Fruit fly (Drosophila melanogaster) whole organism, embryonic: Measurements from ENCODE around the gene lark.

ENCODE experiments used
- Ada2b ChIP-seq: fragments of 200-800 bp; sonication (Bioruptor generic); IDR thresholded peaks from 2 replicates; pipeline ENCODE4 v1.3.6; 2022; ENCODE audit warnings: missing biosample characterization, missing genetic modification characterization
- Adf1 ChIP-seq: fragments of 200-800 bp; sonication (Bioruptor generic); IDR thresholded peaks from 2 replicates; pipeline ENCODE4 v1.3.6; 2022; ENCODE audit warnings: missing biosample characterization, missing genetic modification characterization
- Bgb ChIP-seq: fragments of 200-800 bp; sonication (Bioruptor generic); IDR thresholded peaks from 2 replicates; pipeline ENCODE4 v1.3.6; 2022; ENCODE audit warnings: missing biosample characterization, missing genetic modification characterization; ENCODE audit not compliant: partially characterized antibody
- CG1024 ChIP-seq: fragments of 200-800 bp; sonication (Bioruptor generic); IDR thresholded peaks from 2 replicates; pipeline ENCODE4 v1.3.6; 2022; ENCODE audit warnings: missing biosample characterization, missing genetic modification characterization
- CG10321 ChIP-seq: fragments of 200-800 bp; sonication (Bioruptor generic); IDR thresholded peaks from 2 replicates; pipeline ENCODE4 v1.3.6; 2022; ENCODE audit warnings: missing biosample characterization, missing genetic modification characterization
- CG10543 ChIP-seq: fragments of 200-800 bp; sonication (Bioruptor generic); optimal IDR thresholded peaks from 3 replicates; lab custom pipeline; 2017; ENCODE audit warnings: missing biosample characterization, mild to moderate bottlenecking, missing genetic modification characterization, moderate library complexity
- CG11398 ChIP-seq: fragments of 200-800 bp; sonication (Bioruptor generic); optimal IDR thresholded peaks from 2 replicates; lab custom pipeline; 2016; ENCODE audit warnings: missing biosample characterization, missing genetic modification characterization
- CG12104 ChIP-seq: fragments of 200-800 bp; sonication (Bioruptor generic); optimal IDR thresholded peaks from 3 replicates; lab custom pipeline; 2016; ENCODE audit warnings: missing biosample characterization, missing genetic modification characterization
- CG14965 ChIP-seq: fragments of 200-800 bp; sonication (Bioruptor generic); optimal IDR thresholded peaks from 2 replicates; lab custom pipeline; 2016; ENCODE audit warnings: missing biosample characterization, missing genetic modification characterization, borderline replicate concordance
- CG15011 ChIP-seq: fragments of 200-800 bp; sonication (Bioruptor generic); optimal IDR thresholded peaks from 3 replicates; lab custom pipeline; 2018; ENCODE audit warnings: missing biosample characterization, mild to moderate bottlenecking, missing genetic modification characterization
- CG15073 ChIP-seq: fragments of 200-800 bp; sonication (Bioruptor generic); optimal IDR thresholded peaks from 2 replicates; lab custom pipeline; 2016; ENCODE audit warnings: missing biosample characterization, missing genetic modification characterization
- CG16779 ChIP-seq: fragments of 200-800 bp; sonication (Bioruptor generic); IDR thresholded peaks from 2 replicates; pipeline ENCODE4 v1.3.6; 2022; ENCODE audit warnings: missing biosample characterization, missing genetic modification characterization
- CG17802 ChIP-seq: fragments of 200-800 bp; sonication (Bioruptor generic); optimal IDR thresholded peaks from 2 replicates; lab custom pipeline; 2018; ENCODE audit warnings: missing biosample characterization, mild to moderate bottlenecking, missing genetic modification characterization, moderate library complexity
- CG18764 ChIP-seq: fragments of 200-800 bp; sonication (Bioruptor generic); optimal IDR thresholded peaks from 3 replicates; lab custom pipeline; 2016; ENCODE audit warnings: missing biosample characterization, missing genetic modification characterization
- CG3281 ChIP-seq: fragments of 200-800 bp; sonication (Bioruptor generic); optimal IDR thresholded peaks from 3 replicates; lab custom pipeline; 2017; ENCODE audit warnings: missing biosample characterization, mild to moderate bottlenecking, missing genetic modification characterization
- CG33213 ChIP-seq: fragments of 200-800 bp; sonication (Bioruptor generic); optimal IDR thresholded peaks from 3 replicates; lab custom pipeline; 2016; ENCODE audit warnings: missing biosample characterization, missing genetic modification characterization
- CG33557 ChIP-seq: fragments of 200-800 bp; sonication (Bioruptor generic); optimal IDR thresholded peaks from 2 replicates; lab custom pipeline; 2019; ENCODE audit warnings: missing biosample characterization, mild to moderate bottlenecking, missing genetic modification characterization, moderate library complexity
- CG3407 ChIP-seq: fragments of 200-800 bp; sonication (Bioruptor generic); optimal IDR thresholded peaks from 2 replicates; lab custom pipeline; 2018; ENCODE audit warnings: missing biosample characterization, mild to moderate bottlenecking, missing genetic modification characterization
- CG4282 ChIP-seq: fragments of 200-800 bp; sonication (Bioruptor generic); optimal IDR thresholded peaks from 2 replicates; lab custom pipeline; 2016; ENCODE audit warnings: missing biosample characterization, missing genetic modification characterization
- CG4328 ChIP-seq: fragments of 200-800 bp; sonication (Bioruptor generic); optimal IDR thresholded peaks from 3 replicates; lab custom pipeline; 2017; ENCODE audit warnings: missing biosample characterization, missing genetic modification reagents, missing genetic modification characterization
- CG4820 ChIP-seq: fragments of 200-800 bp; sonication (Bioruptor generic); optimal IDR thresholded peaks from 3 replicates; lab custom pipeline; 2016; ENCODE audit warnings: missing biosample characterization, missing genetic modification characterization
- CG6272 ChIP-seq: fragments of 200-800 bp; sonication (Bioruptor generic); IDR thresholded peaks from 2 replicates; pipeline ENCODE4 v1.3.6; 2022; ENCODE audit warnings: missing biosample characterization, missing genetic modification characterization
- CG8290 ChIP-seq, 3 experiments: fragments of 200-800 bp; sonication (Bioruptor generic); optimal IDR thresholded peaks; 2 replicates each; lab custom pipeline; 2016 to 2019; ENCODE audit warnings: missing biosample characterization in 3 of 3, missing genetic modification characterization in 3 of 3, mild to moderate bottlenecking in 2 of 3, moderate library complexity in 1 of 3
- D19B ChIP-seq: fragments of 200-800 bp; sonication (Bioruptor generic); optimal IDR thresholded peaks from 2 replicates; lab custom pipeline; 2017; ENCODE audit warnings: missing biosample characterization, mild to moderate bottlenecking, missing genetic modification characterization
- Dfd ChIP-seq, 2 experiments: fragments of >200 bp; optimal IDR thresholded peaks; 2 replicates each; lab custom pipeline; 2017; ENCODE audit warnings: missing biosample characterization in 2 of 2, missing genetic modification characterization in 2 of 2
- Drgx ChIP-seq: fragments of 200-800 bp; sonication (Bioruptor generic); IDR thresholded peaks from 2 replicates; pipeline ENCODE4 v1.3.6; 2022; ENCODE audit warnings: missing biosample characterization, missing genetic modification characterization
- Ets97D ChIP-seq: fragments of 200-800 bp; sonication (Bioruptor generic); optimal IDR thresholded peaks from 3 replicates; lab custom pipeline; 2016; ENCODE audit warnings: missing biosample characterization, missing genetic modification characterization
- Kr ChIP-seq: fragments of 200-800 bp; sonication (Bioruptor generic); optimal IDR thresholded peaks from 2 replicates; lab custom pipeline; 2017; ENCODE audit warnings: missing biosample characterization, mild to moderate bottlenecking, missing genetic modification characterization
- MTF-1 ChIP-seq: fragments of 200-800 bp; sonication (Bioruptor generic); optimal IDR thresholded peaks from 2 replicates; lab custom pipeline; 2018; ENCODE audit warnings: missing biosample characterization, mild to moderate bottlenecking, missing genetic modification characterization, borderline replicate concordance
- NC2β ChIP-seq: fragments of 200-800 bp; sonication (Bioruptor generic); optimal IDR thresholded peaks from 2 replicates; lab custom pipeline; 2016; ENCODE audit warnings: missing biosample characterization, missing genetic modification characterization
- Oli ChIP-seq: fragments of 200-800 bp; sonication (Bioruptor generic); optimal IDR thresholded peaks from 2 replicates; lab custom pipeline; 2018; ENCODE audit warnings: missing biosample characterization, mild to moderate bottlenecking, missing genetic modification characterization, moderate library complexity
- PHDP ChIP-seq: fragments of 200-800 bp; sonication (Bioruptor generic); optimal IDR thresholded peaks from 3 replicates; lab custom pipeline; 2018; ENCODE audit warnings: missing biosample characterization, mild to moderate bottlenecking, missing genetic modification characterization, moderate library complexity
- Tbp ChIP-seq: fragments of >200 bp; optimal IDR thresholded peaks from 2 replicates; lab custom pipeline; 2018; ENCODE audit warnings: missing biosample characterization, missing genetic modification characterization
- bigmax ChIP-seq: fragments of 200-800 bp; sonication (Bioruptor generic); optimal IDR thresholded peaks from 2 replicates; lab custom pipeline; 2018; ENCODE audit warnings: missing biosample characterization, mild to moderate bottlenecking, missing genetic modification characterization
- caup ChIP-seq: fragments of 200-800 bp; sonication (Bioruptor generic); optimal IDR thresholded peaks from 3 replicates; lab custom pipeline; 2017; ENCODE audit warnings: missing biosample characterization, mild to moderate bottlenecking, missing genetic modification characterization, moderate library complexity; ENCODE audit not compliant: severe bottlenecking
- chif ChIP-seq, 2 experiments: fragments of 200-800 bp; sonication (Bioruptor generic); optimal IDR thresholded peaks; 3 replicates each; lab custom pipeline; 2016; ENCODE audit warnings: missing biosample characterization in 2 of 2, missing genetic modification characterization in 2 of 2
- grau ChIP-seq: fragments of 200-800 bp; optimal IDR thresholded peaks from 3 replicates; lab custom pipeline; 2019; ENCODE audit warnings: missing biosample characterization, mild to moderate bottlenecking, missing genetic modification characterization, moderate library complexity
- inv ChIP-seq: fragments of 200-800 bp; sonication (Bioruptor generic); IDR thresholded peaks from 2 replicates; pipeline ENCODE4 v1.3.6; 2022; ENCODE audit warnings: missing biosample characterization, missing genetic modification characterization; ENCODE audit not compliant: partially characterized antibody
- mam ChIP-seq: fragments of 200-800 bp; sonication (Bioruptor generic); optimal IDR thresholded peaks from 3 replicates; lab custom pipeline; 2016; ENCODE audit warnings: missing biosample characterization, missing genetic modification characterization
- odd ChIP-seq: fragments of 200-800 bp; sonication (Bioruptor generic); optimal IDR thresholded peaks from 2 replicates; lab custom pipeline; 2017; ENCODE audit warnings: missing biosample characterization, mild to moderate bottlenecking, missing genetic modification characterization
- pros ChIP-seq: fragments of 200-800 bp; sonication (Bioruptor generic); optimal IDR thresholded peaks from 3 replicates; lab custom pipeline; 2019; ENCODE audit warnings: missing biosample characterization, mild to moderate bottlenecking, missing genetic modification characterization, moderate library complexity
- pzg ChIP-seq: fragments of 200-800 bp; sonication (Bioruptor generic); optimal IDR thresholded peaks from 3 replicates; lab custom pipeline; 2018; ENCODE audit warnings: missing biosample characterization, mild to moderate bottlenecking, missing genetic modification characterization, moderate library complexity
- repo ChIP-seq: fragments of 200-800 bp; sonication (Bioruptor generic); optimal IDR thresholded peaks from 2 replicates; lab custom pipeline; 2016; ENCODE audit warnings: missing biosample characterization, missing genetic modification characterization
- schlank ChIP-seq: fragments of 200-800 bp; sonication (Bioruptor generic); optimal IDR thresholded peaks from 2 replicates; lab custom pipeline; 2018; ENCODE audit warnings: missing biosample characterization, mild to moderate bottlenecking, missing genetic modification characterization
- tio ChIP-seq: fragments of 200-800 bp; sonication (Bioruptor generic); optimal IDR thresholded peaks from 2 replicates; lab custom pipeline; 2017; ENCODE audit warnings: missing biosample characterization, missing genetic modification characterization, inconsistent platforms
- tup ChIP-seq: fragments of 200-800 bp; sonication (Bioruptor generic); optimal IDR thresholded peaks from 2 replicates; lab custom pipeline; 2016; ENCODE audit warnings: missing biosample characterization, mild to moderate bottlenecking, missing genetic modification characterization, moderate library complexity
- twi ChIP-seq: fragments of 200-800 bp; optimal IDR thresholded peaks from 2 replicates; lab custom pipeline; 2019; ENCODE audit warnings: missing biosample characterization, mild to moderate bottlenecking, missing genetic modification characterization, moderate library complexity
- vnd ChIP-seq: fragments of 200-800 bp; sonication (Bioruptor generic); IDR thresholded peaks from 3 replicates; pipeline ENCODE4 v1.3.6; 2022; ENCODE audit warnings: missing biosample characterization, missing genetic modification characterization; ENCODE audit not compliant: partially characterized antibody

Gene lark

DNA sequence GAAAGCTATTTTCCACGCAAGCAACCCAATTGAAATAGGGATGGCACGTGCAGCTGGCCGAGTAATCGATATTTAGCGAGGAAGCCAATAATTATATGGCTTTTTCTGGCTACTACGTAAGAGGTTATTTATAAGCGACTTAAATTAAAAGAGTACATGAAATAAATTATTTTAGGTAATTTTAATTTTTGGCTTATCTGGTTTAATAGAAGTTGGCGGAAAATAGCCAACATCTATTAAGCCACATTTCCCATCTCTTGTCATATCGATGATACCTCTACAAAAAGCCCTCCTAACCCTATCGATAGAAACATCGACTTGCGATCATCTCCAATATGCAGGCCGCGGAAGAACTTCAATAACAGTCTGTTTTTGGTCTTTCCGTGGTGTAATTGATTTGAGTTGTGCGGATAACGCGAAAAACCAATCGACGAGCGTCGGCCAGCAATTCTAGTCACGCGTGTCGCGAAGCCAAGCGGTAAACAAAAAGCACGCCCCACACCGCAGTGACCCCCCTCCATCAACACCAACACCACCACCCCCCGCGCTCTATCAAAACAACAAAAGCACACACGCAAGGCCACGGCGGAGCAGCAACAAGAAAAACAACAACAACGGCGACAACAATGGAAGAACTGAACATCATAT lies 9.0 kb downstream of the lark start, which contains the start of the genes Srp19 and qm (continued):
- TF ChIP-seq grau (tag; lab: Kevin White, UChicago) (peak; percentile 20), CG15073 (no peak), CG17802 (tag; lab: Kevin White, UChicago) (no peak), D19B (GFP tag; lab: Kevin White, UChicago) (no peak), Dfd (GFP tag; optimal IDR thresholded peaks at IDR 0.05; lab: Kevin White, UChicago) (no peak), Adf1 (peak; percentile 41), odd (GFP tag; lab: Kevin White, UChicago) (peak; percentile 6), CG3281 (GFP tag; lab: Kevin White, UChicago) (peak; percentile 34), CG4282 (GFP tag; lab: Kevin White, UChicago) (no peak), CG1024 (no peak), CG10321 (GFP tag; lab: Robert Waterston, UW) (no peak), mam (GFP tag; lab: Kevin White, UChicago) (peak; percentile 70), repo (GFP tag; lab: Kevin White, UChicago) (no peak), chif (GFP tag; optimal IDR thresholded peaks at IDR 0.05; lab: Kevin White, UChicago) (peak in 1 of 2 experiments; percentile 57), Ada2b (peak; percentile 31; the same call in 1 of the 2 replicates), CG8290 (GFP tag; optimal IDR thresholded peaks at IDR 0.05; lab: Kevin White, UChicago) (peak; percentile 45), CG8290 (tag; optimal IDR thresholded peaks at IDR 0.05; lab: Kevin White, UChicago) (peak in 1 of 2 experiments; percentile 49), inv (GFP tag; lab: Robert Waterston, UW) (peak; percentile 88), schlank (tag; lab: Kevin White, UChicago) (no peak), CG11398 (GFP tag; lab: Kevin White, UChicago) (no peak), PHDP (tag; lab: Kevin White, UChicago) (no peak), CG33213 (GFP tag; lab: Kevin White, UChicago) (no peak), pros (peak; percentile 26), CG16779 (GFP tag; lab: Robert Waterston, UW) (peak; percentile 59; the same call in 1 of the 2 replicates), CG33557 (peak; percentile 22), tup (no peak), Kr (GFP tag; lab: Kevin White, UChicago) (no peak), CG12104 (GFP tag; lab: Kevin White, UChicago) (peak; percentile 37), Tbp (no peak), CG3407 (GFP tag; lab: Kevin White, UChicago) (no peak), CG10543 (GFP tag; lab: Kevin White, UChicago) (peak; percentile 69), Bgb (GFP tag; lab: Robert Waterston, UW) (peak; percentile 81), bigmax (no peak), vnd (GFP tag; lab: Robert Waterston, UW) (peak; percentile 85), twi (tag; lab: Kevin White, UChicago) (no peak), CG4820 (GFP tag; lab: Kevin White, UChicago) (peak; percentile 6), CG14965 (GFP tag; lab: Kevin White, UChicago) (no peak), CG15011 (GFP tag; lab: Kevin White, UChicago) (no peak), CG6272 (GFP tag; lab: Robert Waterston, UW) (peak; percentile 34; the same call in 1 of the 2 replicates), Oli (peak; percentile 5), CG4328 (GFP tag; lab: Kevin White, UChicago) (no peak), MTF-1 (GFP tag; lab: Kevin White, UChicago) (no peak), NC2β (GFP tag; lab: Kevin White, UChicago) (no peak), caup (GFP tag; lab: Kevin White, UChicago) (peak; percentile 22), Drgx (GFP tag; lab: Robert Waterston, UW) (no peak), Ets97D (GFP tag; lab: Kevin White, UChicago) (peak; percentile 51), pzg (GFP tag; lab: Kevin White, UChicago) (peak; percentile 66), tio (no peak), CG18764 (GFP tag; lab: Kevin White, UChicago) (no peak)
